Worm (Caenorhabditis elegans) whole organism, late embryonic: ENCODE results near the gene W01A11.1.

Experiments used
- elt-2 ChIP-seq: sonication (generic microtip); optimal IDR thresholded peaks from 2 replicates; lab custom pipeline; 2016; ENCODE audit warnings: missing genetic modification reagents, missing genetic modification characterization, missing compliant biosample characterization
- hlh-8 ChIP-seq: sonication (generic microtip); optimal IDR thresholded peaks from 2 replicates; lab custom pipeline; 2016; ENCODE audit warnings: missing genotype, missing genetic modification characterization, missing compliant biosample characterization
- pax-1 ChIP-seq: fragments of 150-350 bp; optimal IDR thresholded peaks from 2 replicates; lab custom pipeline; 2014; ENCODE audit warnings: missing biosample characterization, missing genetic modification characterization
- pha-4 ChIP-seq: fragments of 150-350 bp; optimal IDR thresholded peaks from 2 replicates; lab custom pipeline; 2018; ENCODE audit warnings: missing biosample characterization, missing genetic modification reagents, missing genetic modification characterization
- pros-1 ChIP-seq: fragments of 150-350 bp; optimal IDR thresholded peaks from 2 replicates; lab custom pipeline; 2014; ENCODE audit warnings: missing biosample characterization, missing genetic modification reagents, missing genetic modification characterization

DNA sequence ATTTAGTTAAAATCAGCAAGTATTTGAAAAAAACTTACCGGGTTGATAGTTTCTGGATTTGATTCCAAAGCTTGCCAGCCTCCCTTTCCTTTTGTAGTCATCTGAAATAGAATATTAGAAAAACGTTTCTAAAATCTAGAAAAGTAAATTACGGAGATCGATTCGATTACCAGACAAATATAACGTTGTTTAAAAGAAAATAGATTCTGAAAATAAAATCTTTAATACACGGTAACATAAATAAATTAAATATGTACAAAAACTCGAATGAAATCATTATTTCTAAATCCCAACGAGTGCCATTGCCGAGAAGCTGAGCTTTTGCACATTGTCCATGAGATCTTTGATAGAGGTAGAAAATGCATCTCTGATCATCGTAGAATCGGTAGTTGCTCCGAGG, 9.7 kb downstream of the W01A11.1 start, which contains the start of gene ubh-3:
- TF ChIP-seq pha-4 (tag; lab: Kevin White, UChicago) (no peak), pros-1 (tag; lab: Kevin White, UChicago) (no peak), pax-1 (tag; lab: Kevin White, UChicago) (no peak), hlh-8 (tag; lab: Kevin White, UChicago) (no peak), elt-2 (tag; lab: Kevin White, UChicago) (no peak)
